Fruit fly (Drosophila melanogaster) whole organism, embryonic: Measurements from ENCODE around the gene CG31778.
A peak's percentile ranks its signal among the peaks of the same experiment; 100 is the strongest.

ENCODE experiments used
- ATbp ChIP-seq: fragments of 200-800 bp; sonication (Bioruptor generic); optimal IDR thresholded peaks from 2 replicates; lab custom pipeline; 2017; ENCODE audit warnings: missing biosample characterization, mild to moderate bottlenecking, missing genetic modification characterization, missing genetic modification reagents
- Adf1 ChIP-seq: fragments of 200-800 bp; sonication (Bioruptor generic); IDR thresholded peaks from 2 replicates; pipeline ENCODE4 v1.3.6; 2022; ENCODE audit warnings: missing biosample characterization, missing genetic modification characterization
- CG10979 ChIP-seq: fragments of 200-800 bp; sonication (Bioruptor generic); optimal IDR thresholded peaks from 2 replicates; lab custom pipeline; 2018; ENCODE audit warnings: missing biosample characterization, mild to moderate bottlenecking, missing genetic modification characterization, moderate library complexity
- CG11093 ChIP-seq: fragments of 200-800 bp; sonication (Bioruptor generic); IDR thresholded peaks from 3 replicates; pipeline ENCODE4 v1.3.6; 2022; ENCODE audit warnings: missing biosample characterization, missing genetic modification characterization
- CG11398 ChIP-seq: fragments of 200-800 bp; sonication (Bioruptor generic); optimal IDR thresholded peaks from 2 replicates; lab custom pipeline; 2016; ENCODE audit warnings: missing biosample characterization, missing genetic modification characterization
- CG11696 ChIP-seq: fragments of 200-800 bp; sonication (Bioruptor generic); IDR thresholded peaks from 2 replicates; pipeline ENCODE4 v1.3.6; 2022; ENCODE audit warnings: missing biosample characterization, missing genetic modification characterization
- CG11723 ChIP-seq: fragments of 200-800 bp; sonication (Bioruptor generic); optimal IDR thresholded peaks from 2 replicates; lab custom pipeline; 2017; ENCODE audit warnings: missing biosample characterization, mild to moderate bottlenecking, missing genetic modification characterization
- CG12391 ChIP-seq: fragments of 200-800 bp; sonication (Bioruptor generic); optimal IDR thresholded peaks from 3 replicates; lab custom pipeline; 2018; ENCODE audit warnings: missing biosample characterization, mild to moderate bottlenecking, missing genetic modification characterization, moderate library complexity
- CG17385 ChIP-seq: fragments of 200-800 bp; sonication (Bioruptor generic); optimal IDR thresholded peaks from 3 replicates; lab custom pipeline; 2018; ENCODE audit warnings: missing biosample characterization, mild to moderate bottlenecking, missing genetic modification characterization
- CG18262 ChIP-seq: fragments of 200-800 bp; optimal IDR thresholded peaks from 3 replicates; lab custom pipeline; 2019; ENCODE audit warnings: missing biosample characterization, mild to moderate bottlenecking, missing genetic modification characterization, moderate library complexity
- CG2116 ChIP-seq: fragments of 200-800 bp; sonication (Bioruptor generic); optimal IDR thresholded peaks from 3 replicates; lab custom pipeline; 2018; ENCODE audit warnings: missing biosample characterization, mild to moderate bottlenecking, missing genetic modification characterization
- CG3726 ChIP-seq: fragments of 200-800 bp; sonication (Bioruptor generic); IDR thresholded peaks from 3 replicates; pipeline ENCODE4, ENCODE4 v1.3.6; 2022; ENCODE audit warnings: missing biosample characterization, missing genetic modification characterization
- CG6175 ChIP-seq: fragments of 200-800 bp; sonication (Bioruptor generic); IDR thresholded peaks from 3 replicates; pipeline ENCODE4 v1.3.6; 2022; ENCODE audit warnings: missing biosample characterization, missing genetic modification characterization
- CG9817 ChIP-seq: fragments of 200-800 bp; sonication (Bioruptor generic); optimal IDR thresholded peaks from 2 replicates; lab custom pipeline; 2018; ENCODE audit warnings: missing biosample characterization, mild to moderate bottlenecking, missing genetic modification characterization, moderate library complexity
- E2f1 ChIP-seq: fragments of 200-800 bp; sonication (Bioruptor generic); IDR thresholded peaks from 2 replicates; pipeline ENCODE4 v1.3.6; 2022; ENCODE audit warnings: missing biosample characterization, missing genetic modification characterization
- Ets97D ChIP-seq: fragments of 200-800 bp; sonication (Bioruptor generic); optimal IDR thresholded peaks from 3 replicates; lab custom pipeline; 2016; ENCODE audit warnings: missing biosample characterization, missing genetic modification characterization
- HLH4C ChIP-seq: fragments of 200-800 bp; sonication (Bioruptor generic); IDR thresholded peaks from 3 replicates; pipeline ENCODE4 v1.3.6; 2022; ENCODE audit warnings: missing biosample characterization, missing genetic modification characterization; ENCODE audit not compliant: partially characterized antibody
- HLH54F ChIP-seq: fragments of 200-800 bp; sonication (Bioruptor generic); optimal IDR thresholded peaks from 3 replicates; lab custom pipeline; 2016; ENCODE audit warnings: missing biosample characterization, missing genetic modification characterization
- NC2β ChIP-seq: fragments of 200-800 bp; sonication (Bioruptor generic); optimal IDR thresholded peaks from 2 replicates; lab custom pipeline; 2016; ENCODE audit warnings: missing biosample characterization, missing genetic modification characterization
- Nf-YB ChIP-seq: fragments of 200-800 bp; sonication (Bioruptor generic); optimal IDR thresholded peaks from 3 replicates; lab custom pipeline; 2019; ENCODE audit warnings: missing biosample characterization, mild to moderate bottlenecking, missing genetic modification characterization, moderate library complexity
- Opbp ChIP-seq: fragments of 200-800 bp; sonication (Bioruptor generic); IDR thresholded peaks from 3 replicates; pipeline ENCODE4 v1.3.6; 2022; ENCODE audit warnings: missing biosample characterization, missing genetic modification characterization; ENCODE audit not compliant: partially characterized antibody
- Sin3A ChIP-seq: fragments of >200 bp; optimal IDR thresholded peaks from 2 replicates; lab custom pipeline; 2018
- Trl ChIP-seq, 3 experiments: fragments of >200 bp in 2 of 3; fragments of 200-800 bp in 1 of 3; sonication (Bioruptor generic) in 1 of 3; optimal IDR thresholded peaks; 2 replicates in 1 of 3; 3 replicates in 2 of 3; lab custom pipeline; 2016 to 2017; ENCODE audit warnings: missing biosample characterization in 1 of 3, missing genetic modification characterization in 1 of 3
- Vsx1 ChIP-seq: fragments of 200-800 bp; sonication (Bioruptor generic); optimal IDR thresholded peaks from 2 replicates; lab custom pipeline; 2017; ENCODE audit warnings: missing biosample characterization, mild to moderate bottlenecking, missing genetic modification characterization, missing genetic modification reagents
- al ChIP-seq: fragments of 200-800 bp; sonication (Bioruptor generic); IDR thresholded peaks from 2 replicates; pipeline ENCODE4 v1.3.6; 2022; ENCODE audit warnings: missing biosample characterization, missing genetic modification characterization
- amos ChIP-seq: fragments of 200-800 bp; sonication (Bioruptor generic); IDR thresholded peaks from 2 replicates; pipeline ENCODE4 v1.3.6; 2022; ENCODE audit warnings: missing biosample characterization, missing genetic modification characterization; ENCODE audit not compliant: partially characterized antibody
- bbx ChIP-seq: fragments of 200-800 bp; sonication (Bioruptor generic); IDR thresholded peaks from 2 replicates; pipeline ENCODE4 v1.3.6; 2022; ENCODE audit warnings: missing biosample characterization, missing genetic modification characterization; ENCODE audit not compliant: partially characterized antibody
- bcd ChIP-seq: fragments of 200-800 bp; sonication (Bioruptor generic); optimal IDR thresholded peaks from 2 replicates; lab custom pipeline; 2017; ENCODE audit warnings: missing biosample characterization, mild to moderate bottlenecking, missing genetic modification characterization
- chn ChIP-seq: fragments of 200-800 bp; sonication (Bioruptor generic); optimal IDR thresholded peaks from 2 replicates; lab custom pipeline; 2016; ENCODE audit warnings: missing biosample characterization, missing genetic modification characterization
- crol ChIP-seq: fragments of 200-800 bp; sonication (Bioruptor generic); IDR thresholded peaks from 2 replicates; pipeline ENCODE4 v1.3.6; 2022; ENCODE audit warnings: missing biosample characterization, missing genetic modification characterization
- dati ChIP-seq: fragments of 200-800 bp; sonication (Bioruptor generic); IDR thresholded peaks from 2 replicates; pipeline ENCODE4 v1.3.6; 2022; ENCODE audit warnings: missing biosample characterization, missing genetic modification characterization
- disco-r ChIP-seq: fragments of 200-800 bp; sonication (Bioruptor generic); optimal IDR thresholded peaks from 2 replicates; lab custom pipeline; 2016; ENCODE audit warnings: missing biosample characterization, missing genetic modification characterization
- en ChIP-seq: fragments of 200-800 bp; sonication (Bioruptor generic); optimal IDR thresholded peaks from 2 replicates; lab custom pipeline; 2016; ENCODE audit warnings: missing biosample characterization, missing genetic modification characterization
- fd3F ChIP-seq: fragments of 200-800 bp; sonication (Bioruptor generic); optimal IDR thresholded peaks from 2 replicates; lab custom pipeline; 2018; ENCODE audit warnings: missing biosample characterization, mild to moderate bottlenecking, missing genetic modification characterization, moderate library complexity
- knrl ChIP-seq: fragments of 200-800 bp; sonication (Bioruptor generic); IDR thresholded peaks from 3 replicates; pipeline ENCODE4 v1.3.6; 2022; ENCODE audit warnings: missing biosample characterization, missing genetic modification characterization; ENCODE audit not compliant: partially characterized antibody
- mam ChIP-seq: fragments of 200-800 bp; sonication (Bioruptor generic); optimal IDR thresholded peaks from 3 replicates; lab custom pipeline; 2016; ENCODE audit warnings: missing biosample characterization, missing genetic modification characterization
- mld ChIP-seq: fragments of 200-800 bp; sonication (Bioruptor generic); IDR thresholded peaks from 3 replicates; pipeline ENCODE4 v1.3.6; 2022; ENCODE audit warnings: missing biosample characterization, missing genetic modification characterization; ENCODE audit not compliant: partially characterized antibody
- nom ChIP-seq: fragments of 200-800 bp; sonication (Bioruptor generic); optimal IDR thresholded peaks from 2 replicates; lab custom pipeline; 2017; ENCODE audit warnings: missing biosample characterization, missing genetic modification characterization, mild to moderate bottlenecking, moderate library complexity, missing genetic modification reagents
- peb ChIP-seq: fragments of 200-800 bp; sonication (Bioruptor generic); IDR thresholded peaks from 2 replicates; pipeline ENCODE4 v1.3.6; 2022; ENCODE audit warnings: missing biosample characterization, missing genetic modification characterization
- psq ChIP-seq: fragments of 200-800 bp; sonication (Bioruptor generic); optimal IDR thresholded peaks from 2 replicates; lab custom pipeline; 2017; ENCODE audit warnings: missing biosample characterization, missing genetic modification characterization
- repo ChIP-seq: fragments of 200-800 bp; sonication (Bioruptor generic); optimal IDR thresholded peaks from 2 replicates; lab custom pipeline; 2016; ENCODE audit warnings: missing biosample characterization, missing genetic modification characterization
- row ChIP-seq: fragments of 200-800 bp; sonication (Bioruptor generic); IDR thresholded peaks from 3 replicates; pipeline ENCODE4 v1.3.6; 2022; ENCODE audit warnings: missing biosample characterization, missing genetic modification characterization
- sd ChIP-seq: fragments of 200-800 bp; sonication (Bioruptor generic); optimal IDR thresholded peaks from 3 replicates; lab custom pipeline; 2018; ENCODE audit warnings: missing biosample characterization, mild to moderate bottlenecking, missing genetic modification characterization, moderate library complexity
- sens-2 ChIP-seq: fragments of 200-800 bp; sonication (Bioruptor generic); IDR thresholded peaks from 2 replicates; pipeline ENCODE4 v1.3.6; 2022; ENCODE audit warnings: missing biosample characterization, missing genetic modification characterization
- seq ChIP-seq: fragments of 200-800 bp; sonication (Bioruptor generic); IDR thresholded peaks from 2 replicates; pipeline ENCODE4 v1.3.6; 2022; ENCODE audit warnings: missing biosample characterization, missing genetic modification characterization
- sna ChIP-seq: fragments of 200-800 bp; sonication (Bioruptor generic); IDR thresholded peaks from 2 replicates; pipeline ENCODE4 v1.3.6; 2022; ENCODE audit warnings: missing biosample characterization, missing genetic modification characterization; ENCODE audit not compliant: partially characterized antibody
- trh ChIP-seq: fragments of 200-800 bp; sonication (Bioruptor generic); optimal IDR thresholded peaks from 2 replicates; lab custom pipeline; 2016; ENCODE audit warnings: missing biosample characterization, missing genetic modification characterization
- vnd ChIP-seq: fragments of 200-800 bp; sonication (Bioruptor generic); IDR thresholded peaks from 3 replicates; pipeline ENCODE4 v1.3.6; 2022; ENCODE audit warnings: missing biosample characterization, missing genetic modification characterization; ENCODE audit not compliant: partially characterized antibody
- wor ChIP-seq: fragments of 200-800 bp; sonication (Bioruptor generic); IDR thresholded peaks from 2 replicates; pipeline ENCODE4 v1.3.6; 2022; ENCODE audit warnings: missing biosample characterization, missing genetic modification characterization
- zen ChIP-seq: fragments of 200-800 bp; sonication (Bioruptor generic); optimal IDR thresholded peaks from 3 replicates; lab custom pipeline; 2018; ENCODE audit warnings: missing biosample characterization, mild to moderate bottlenecking, missing genetic modification characterization, moderate library complexity

Gene CG31778

dm6 chr2L:3712949-3713416 lies 7.7 kb upstream of the CG31778 start, which contains the start of the genes CG31955 and CG2818 (continued):
- TF ChIP-seq peb (GFP tag; lab: Robert Waterston, UW) (no peak), CG11093 (GFP tag; lab: Robert Waterston, UW) (no peak), vnd (GFP tag; lab: Robert Waterston, UW) (peak; percentile 36; the same call in 1 of the 3 replicates), repo (no peak), CG11723 (GFP tag; lab: Kevin White, UChicago) (peak; percentile 1), CG11398 (GFP tag; lab: Kevin White, UChicago) (no peak), Vsx1 (GFP tag; lab: Kevin White, UChicago) (no peak), CG9817 (tag; lab: Kevin White, UChicago) (no peak), CG17385 (GFP tag; lab: Kevin White, UChicago) (no peak), mld (GFP tag; lab: Robert Waterston, UW) (no peak), al (GFP tag; lab: Robert Waterston, UW) (no peak), NC2β (GFP tag; lab: Kevin White, UChicago) (peak; percentile 3), CG2116 (GFP tag; lab: Kevin White, UChicago) (peak; percentile 93), fd3F (GFP tag; lab: Kevin White, UChicago) (no peak), HLH54F (peak; percentile 35), CG10979 (tag; lab: Kevin White, UChicago) (no peak), psq (GFP tag; lab: Kevin White, UChicago) (no peak), CG18262 (tag; lab: Kevin White, UChicago) (no peak), seq (GFP tag; lab: Robert Waterston, UW) (no peak), en (GFP tag; lab: Kevin White, UChicago) (no peak), wor (GFP tag; lab: Robert Waterston, UW) (no peak), CG6175 (no peak), row (GFP tag; lab: Robert Waterston, UW) (peak; percentile 63), bbx (GFP tag; lab: Robert Waterston, UW) (peak; percentile 38; the same call in 1 of the 2 replicates), Nf-YB (GFP tag; lab: Kevin White, UChicago) (no peak), crol (GFP tag; lab: Robert Waterston, UW) (no peak), Adf1 (GFP tag; lab: Robert Waterston, UW) (0 out of 2 replicates have a peak, but pooled peaks have one; percentile 5), ATbp (no peak), Sin3A (lab: Kevin White, UChicago) (peak; percentile 38), CG3726 (GFP tag; lab: Robert Waterston, UW) (no peak), Ets97D (peak; percentile 50), E2f1 (no peak), amos (GFP tag; lab: Robert Waterston, UW) (peak; percentile 65), chn (GFP tag; lab: Kevin White, UChicago) (peak; percentile 16), Trl (optimal IDR thresholded peaks at IDR 0.05; lab: Kevin White, UChicago) (no peak), Trl (GFP tag; optimal IDR thresholded peaks at IDR 0.05; lab: Kevin White, UChicago) (no peak), nom (GFP tag; lab: Kevin White, UChicago) (no peak), dati (GFP tag; lab: Robert Waterston, UW) (no peak), disco-r (GFP tag; lab: Kevin White, UChicago) (no peak), Opbp (peak; percentile 64; the same call in 1 of the 3 replicates), HLH4C (GFP tag; lab: Robert Waterston, UW) (peak; percentile 50; the same call in 1 of the 3 replicates), sd (peak; percentile 51), sna (GFP tag; lab: Robert Waterston, UW) (peak; percentile 85), bcd (GFP tag; lab: Kevin White, UChicago) (no peak), mam (GFP tag; lab: Kevin White, UChicago) (no peak), zen (tag; lab: Kevin White, UChicago) (no peak), trh (no peak), CG11696 (no peak), sens-2 (GFP tag; lab: Robert Waterston, UW) (no peak), knrl (peak; percentile 68), CG12391 (tag; lab: Kevin White, UChicago) (peak; percentile 18)
